Worm (Caenorhabditis elegans): ENCODE results near the gene die-1.

Gene die-1

ce11 chrII:10033163-10033871 is 34.4 kb downstream of the die-1 start, which contains the start of gene mtcu-2 (continued):
- TF ChIP-seq ceh-82 (tag; optimal IDR thresholded peaks at IDR 0.05) (peak; percentile 82 to 88 (median 83)), nhr-71 (tag; optimal IDR thresholded peaks at IDR 0.05) (peak; percentile 91), snpc-4 (tag; optimal IDR thresholded peaks at IDR 0.05) (peak; percentile 47), F16B12.6 (tag; optimal IDR thresholded peaks at IDR 0.05) (peak; percentile 52), elt-3 (tag; optimal IDR thresholded peaks at IDR 0.05) (peak in 3 of 6 experiments; percentile 27 to 76 (median 30)), lin-14 (GFP tag; optimal IDR thresholded peaks at IDR 0.05) (peak; percentile 89), lin-13 (GFP tag; optimal IDR thresholded peaks at IDR 0.05) (peak; percentile 46), unc-86 (tag; optimal IDR thresholded peaks at IDR 0.05) (peak; percentile 85), nhr-19 (GFP tag; conservative IDR thresholded peaks at IDR 0.05) (peak; percentile 98), zip-4 (GFP tag; optimal IDR thresholded peaks at IDR 0.05) (peak; percentile 43), C04F5.9 (tag; optimal IDR thresholded peaks at IDR 0.05) (peak; percentile 61), jun-1 (tag; optimal IDR thresholded peaks at IDR 0.05) (peak; percentile 79), nhr-20 (tag; optimal IDR thresholded peaks at IDR 0.05) (peak; percentile 84), dpl-1 (GFP tag; optimal IDR thresholded peaks at IDR 0.05) (peak; percentile 51 to 72 (median 65)), nhr-85 (tag) (peak; percentile 96), egl-13 (tag; optimal IDR thresholded peaks at IDR 0.05) (peak; percentile 64), sox-4 (tag; optimal IDR thresholded peaks at IDR 0.05) (peak; percentile 71), dsc-1 (tag; optimal IDR thresholded peaks at IDR 0.05) (peak; percentile 80), tbx-2 (tag; optimal IDR thresholded peaks at IDR 0.05) (peak; percentile 85)

- TF ChIP-seq dpl-1 (GFP tag; optimal IDR thresholded peaks at IDR 0.05) (no peak), lir-3 (tag; optimal IDR thresholded peaks at IDR 0.05; ENCODE audit: poor library complexity) (no peak), nhr-20 (tag; optimal IDR thresholded peaks at IDR 0.05) (no peak), nhr-237 (tag; optimal IDR thresholded peaks at IDR 0.05) (no peak), fkh-4 (tag; optimal IDR thresholded peaks at IDR 0.05; ENCODE audit: borderline replicate concordance) (no peak), nhr-19 (GFP tag; conservative IDR thresholded peaks at IDR 0.05) (no peak), jun-1 (tag; optimal IDR thresholded peaks at IDR 0.05) (no peak), ceh-63 (GFP tag; optimal IDR thresholded peaks at IDR 0.05) (no peak), vab-15 (tag; optimal IDR thresholded peaks at IDR 0.05) (no peak), isw-1 (GFP tag; IDR thresholded peaks at IDR 0.05) (no peak), snpc-4 (tag; optimal IDR thresholded peaks at IDR 0.05) (no peak), nhr-90 (tag; optimal IDR thresholded peaks at IDR 0.05; ENCODE audit: poor library complexity) (no peak), lin-35 (GFP tag; optimal IDR thresholded peaks at IDR 0.05) (no peak), pqm-1 (tag; optimal IDR thresholded peaks at IDR 0.05) (no peak), zip-4 (GFP tag; optimal IDR thresholded peaks at IDR 0.05) (no peak), nhr-85 (tag) (no peak), elt-3 (tag; optimal IDR thresholded peaks at IDR 0.05) (no peak)
Measured at ce11 chrII:10029890-10030289, 37.8 kb downstream of the die-1 start, which contains the start of gene ttc-36. Gene ttc-36, plus strand, starts transcription at chrII:10030190.

ce11 chrII:10029044-10029443 is 38.7 kb downstream of the die-1 start:
- TF ChIP-seq pax-3 (tag; optimal IDR thresholded peaks at IDR 0.05) (no peak), lir-3 (tag; optimal IDR thresholded peaks at IDR 0.05; ENCODE audit: poor library complexity) (no peak), nhr-19 (GFP tag; conservative IDR thresholded peaks at IDR 0.05) (peak; percentile 32; the same call in 1 of the 2 replicates), C04F5.9 (tag; optimal IDR thresholded peaks at IDR 0.05) (no peak), snu-23 (GFP tag; optimal IDR thresholded peaks at IDR 0.05) (peak; percentile 59), elt-2 (tag; optimal IDR thresholded peaks at IDR 0.05) (peak; percentile 53), nhr-77 (tag; optimal IDR thresholded peaks at IDR 0.05) (no peak), F16B12.6 (tag; optimal IDR thresholded peaks at IDR 0.05) (no peak), sup-37 (GFP tag; optimal IDR thresholded peaks at IDR 0.05) (no peak), nhr-12 (tag; optimal IDR thresholded peaks at IDR 0.05) (no peak), isw-1 (GFP tag; IDR thresholded peaks at IDR 0.05) (no peak), ztf-11 (tag; optimal IDR thresholded peaks at IDR 0.05) (no peak), hlh-17 (GFP tag; optimal IDR thresholded peaks at IDR 0.05; ENCODE audit: borderline replicate concordance) (no peak), nhr-20 (tag; optimal IDR thresholded peaks at IDR 0.05) (peak; percentile 75), efl-1 (optimal IDR thresholded peaks at IDR 0.05) (no peak), efl-1 (GFP tag; optimal IDR thresholded peaks at IDR 0.05 in 1 of 2) (no peak), nhr-71 (tag; optimal IDR thresholded peaks at IDR 0.05) (peak; percentile 60), lin-35 (GFP tag; optimal IDR thresholded peaks at IDR 0.05) (peak in 1 of 2 experiments; percentile 57), unc-62 (GFP tag; optimal IDR thresholded peaks at IDR 0.05) (no peak), fkh-10 (GFP tag; optimal IDR thresholded peaks at IDR 0.05) (no peak), Y116A8C.19 (tag; optimal IDR thresholded peaks at IDR 0.05; ENCODE audit: borderline replicate concordance) (no peak), lin-15B (tag; optimal IDR thresholded peaks at IDR 0.05) (no peak), pqm-1 (tag; optimal IDR thresholded peaks at IDR 0.05) (no peak), fos-1 (tag; optimal IDR thresholded peaks at IDR 0.05) (no peak), nhr-85 (tag) (peak; percentile 90), nhr-11 (tag; optimal IDR thresholded peaks at IDR 0.05) (no peak), mdl-1 (tag; optimal IDR thresholded peaks at IDR 0.05) (no peak), vab-15 (tag; optimal IDR thresholded peaks at IDR 0.05) (no peak)

All from whole organism, L1 larva.